Worm (Caenorhabditis elegans): Measurements from ENCODE around the gene F26F2.3.

- TF ChIP-seq hlh-26 (GFP tag; conservative IDR thresholded peaks at IDR 0.05) (no peak), ztf-28 (GFP tag; IDR thresholded peaks at IDR 0.05) (no peak), rpc-1 (optimal IDR thresholded peaks at IDR 0.05) (no peak), rpc-1 (tag; optimal IDR thresholded peaks at IDR 0.05) (no peak)
These were observed 49.3 kb downstream of the F26F2.3 start for ce11 chrV:20517005-20517404.
